Worm (Caenorhabditis elegans): Measurements from ENCODE around the gene immp-2.

Gene immp-2

DNA sequence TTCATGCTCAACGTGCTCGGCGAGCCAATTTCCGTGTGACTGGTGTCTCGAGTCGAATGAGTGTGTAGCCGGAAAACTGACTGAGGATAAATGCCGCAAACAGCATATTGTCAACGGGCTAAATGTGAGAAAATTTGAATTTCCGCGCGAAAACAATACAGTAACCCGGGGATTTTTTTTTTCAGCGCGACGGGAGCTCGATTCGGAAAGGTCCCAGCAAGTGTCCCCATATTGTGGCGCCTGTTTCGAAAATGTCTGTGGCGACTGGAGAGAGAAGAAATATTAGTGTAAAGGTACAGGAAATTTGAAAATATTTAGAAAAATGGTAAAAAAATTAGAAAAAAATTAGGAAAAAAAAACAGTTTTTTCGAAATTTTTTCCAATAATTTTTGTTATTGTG lies 34.5 kb downstream of the immp-2 start:
- TF ChIP-seq W03F9.2 (tag; optimal IDR thresholded peaks at IDR 0.05) (no peak), dao-5 (tag; optimal IDR thresholded peaks at IDR 0.05) (no peak), him-1 (tag; optimal IDR thresholded peaks at IDR 0.05) (no peak)

DNA sequence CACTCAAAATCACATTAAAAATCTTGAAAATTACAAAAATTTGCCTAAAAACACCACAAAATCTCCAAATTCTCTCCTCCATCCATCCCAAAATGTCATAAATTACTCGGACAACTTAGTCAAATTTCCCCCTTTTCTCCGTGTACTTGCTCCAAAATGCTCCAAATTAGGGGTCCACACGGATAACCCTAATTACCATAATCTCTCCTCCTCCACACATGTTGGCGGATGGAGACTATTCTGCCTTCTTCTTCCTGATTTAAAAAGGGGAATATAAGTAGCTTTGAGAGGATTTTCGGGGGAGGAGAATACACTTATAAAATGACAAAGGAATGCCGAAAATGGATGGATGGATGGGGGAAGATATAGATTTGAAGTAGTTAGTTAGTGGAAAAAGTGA lies 43.8 kb downstream of the immp-2 start:
- no peak for TF ChIP-seq W03F9.2 (tag; optimal IDR thresholded peaks at IDR 0.05)
- TF ChIP-seq dao-5 (tag; optimal IDR thresholded peaks at IDR 0.05): no peak
- no peak for TF ChIP-seq him-1 (tag; optimal IDR thresholded peaks at IDR 0.05)

DNA sequence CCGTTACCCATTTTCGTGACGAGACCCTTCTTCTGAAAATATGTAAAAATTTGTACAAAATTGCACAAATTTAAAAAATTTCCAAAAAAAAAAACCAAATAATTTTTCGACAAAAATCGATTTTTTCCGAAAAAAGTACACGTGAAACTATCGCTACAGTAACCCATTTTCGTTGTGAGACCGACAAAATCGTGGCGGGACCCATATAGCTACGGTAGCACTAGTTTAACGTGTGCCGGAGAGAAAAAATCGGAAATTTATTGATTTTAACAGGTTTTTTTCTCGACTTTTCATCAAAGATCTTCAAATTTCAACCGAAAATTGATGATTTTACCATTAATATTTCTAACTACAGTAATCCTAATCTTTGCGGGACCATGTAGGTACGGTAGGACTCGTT lies 45.5 kb downstream of the immp-2 start:
- no peak for TF ChIP-seq W03F9.2 (tag; optimal IDR thresholded peaks at IDR 0.05)
- TF ChIP-seq him-1 (tag; optimal IDR thresholded peaks at IDR 0.05): no peak
- no peak for TF ChIP-seq dao-5 (tag; optimal IDR thresholded peaks at IDR 0.05)

DNA sequence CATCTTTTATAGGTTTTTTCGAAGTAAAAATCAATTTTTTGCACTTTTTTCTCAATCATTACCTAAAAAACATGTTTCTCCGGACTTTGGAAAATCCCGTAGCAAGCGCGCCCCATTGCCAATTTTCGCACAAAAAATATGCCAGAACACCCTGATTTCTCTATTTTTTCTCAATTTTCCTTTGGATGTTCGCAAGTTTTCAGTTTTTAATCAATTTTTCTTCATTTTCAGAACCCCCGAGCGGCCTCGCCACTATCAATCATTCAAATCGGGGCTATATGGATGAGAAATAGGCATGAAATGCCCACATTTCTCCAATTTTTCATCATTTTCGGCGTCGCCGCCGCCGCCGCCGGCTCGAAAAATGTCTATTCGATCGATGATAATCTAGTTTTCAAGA lies 46.4 kb downstream of the immp-2 start, which contains the start of gene plx-1:
Gene plx-1, plus strand, starts transcription at position 301 of the 400 bp plus-strand sequence.
- no peak for TF ChIP-seq dao-5 (tag; optimal IDR thresholded peaks at IDR 0.05)
- no peak for TF ChIP-seq him-1 (tag; optimal IDR thresholded peaks at IDR 0.05)
- TF ChIP-seq W03F9.2 (tag; optimal IDR thresholded peaks at IDR 0.05): no peak

DNA sequence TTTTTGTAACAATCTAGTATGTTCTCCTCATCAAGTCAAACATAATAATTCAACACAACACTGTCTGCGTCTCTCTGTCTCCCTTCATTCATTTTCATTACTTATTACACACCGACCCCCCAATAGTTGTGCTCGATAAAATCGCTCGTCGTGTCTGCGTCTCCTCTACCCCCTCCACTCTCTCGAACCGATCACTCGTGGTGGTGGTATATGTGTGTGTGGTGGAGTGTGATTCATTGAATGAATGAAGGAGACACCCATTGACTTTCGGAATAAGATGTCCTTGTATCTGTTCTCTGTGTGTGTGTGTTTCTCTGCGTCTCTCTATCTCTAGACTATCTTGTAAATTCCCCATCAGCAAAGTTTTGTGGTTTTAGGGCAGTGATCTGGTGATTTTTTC lies 47.8 kb downstream of the immp-2 start:
- no peak for TF ChIP-seq him-1 (tag; optimal IDR thresholded peaks at IDR 0.05)
- no peak for TF ChIP-seq W03F9.2 (tag; optimal IDR thresholded peaks at IDR 0.05)
- TF ChIP-seq dao-5 (tag; optimal IDR thresholded peaks at IDR 0.05): no peak
